Worm (Caenorhabditis elegans) whole organism, L4 larva: Measurements from ENCODE around the gene rig-4.

ENCODE experiments used
- D1046.2 ChIP-seq: fragments of 200-800 bp; sonication (Bioruptor generic); IDR thresholded peaks from 2 replicates; pipeline ENCODE4 v1.3.6; 2022; ENCODE audit warnings: missing genetic modification characterization, missing compliant biosample characterization
- R02D3.7 ChIP-seq: fragments of 150-350 bp; sonication (generic microtip); optimal IDR thresholded peaks from 3 replicates; lab custom pipeline; 2014; ENCODE audit warnings: missing biosample characterization, missing genetic modification characterization
- aha-1 ChIP-seq: fragments of 150-350 bp; peaks from one replicate; lab custom pipeline; 2014; ENCODE audit warnings: missing biosample characterization, missing genetic modification characterization
- ceh-82 ChIP-seq: sonication (generic microtip); optimal IDR thresholded peaks from 2 replicates; lab custom pipeline; 2017; ENCODE audit warnings: missing biosample characterization, missing genetic modification characterization
- daf-8 ChIP-seq: fragments of 200-800 bp; sonication (Bioruptor generic); IDR thresholded peaks from 2 replicates; pipeline ENCODE4 v1.3.6; 2022; ENCODE audit warnings: missing genetic modification characterization, missing compliant biosample characterization
- fkh-10 ChIP-seq: fragments of 150-350 bp; optimal IDR thresholded peaks from 2 replicates; lab custom pipeline; 2014; ENCODE audit warnings: missing biosample characterization, missing genetic modification reagents, missing genetic modification characterization
- fos-1 ChIP-seq: fragments of 150-350 bp; optimal IDR thresholded peaks from 2 replicates; lab custom pipeline; 2014; ENCODE audit warnings: missing biosample characterization, missing genetic modification characterization
- lir-3 ChIP-seq: sonication (generic microtip); optimal IDR thresholded peaks from 2 replicates; lab custom pipeline; 2016; ENCODE audit warnings: mild to moderate bottlenecking, missing genetic modification characterization, missing compliant biosample characterization
- mdl-1 ChIP-seq, 2 experiments: fragments of 150-350 bp in 1 of 2; sonication (generic microtip) in 1 of 2; optimal IDR thresholded peaks; 2 replicates each; lab custom pipeline; 2014 to 2017; ENCODE audit warnings: missing biosample characterization in 2 of 2, missing genetic modification characterization in 2 of 2
- nhr-25 ChIP-seq: sonication (generic microtip); optimal IDR thresholded peaks from 2 replicates; lab custom pipeline; 2017; ENCODE audit warnings: missing genetic modification characterization, mild to moderate bottlenecking, missing compliant biosample characterization, antibody characterized with exemption, moderate library complexity, borderline replicate concordance; ENCODE audit not compliant: insufficient read depth
- nhr-76 ChIP-seq: fragments of 150-350 bp; optimal IDR thresholded peaks from 2 replicates; lab custom pipeline; 2014; ENCODE audit warnings: missing biosample characterization, missing genetic modification characterization
- skn-1 ChIP-seq: fragments of 150-350 bp; optimal IDR thresholded peaks from 2 replicates; lab custom pipeline; 2014; ENCODE audit warnings: missing biosample characterization, missing genetic modification characterization
- unc-62 ChIP-seq, 3 experiments: fragments of 150-350 bp in 1 of 3; sonication (generic microtip); optimal IDR thresholded peaks in 2 of 3; peaks in 1 of 3; 1 replicate in 1 of 3; 2 replicates in 2 of 3; lab custom pipeline; 2014 to 2017; ENCODE audit warnings: missing biosample characterization in 3 of 3, missing genetic modification characterization in 3 of 3, missing genetic modification reagents in 3 of 3, missing genotype in 1 of 3
- ztf-11 ChIP-seq: fragments of 150-350 bp; optimal IDR thresholded peaks from 2 replicates; lab custom pipeline; 2014; ENCODE audit warnings: missing biosample characterization, missing genetic modification characterization

- peak in 1 of 2 experiments; percentile 69 for TF ChIP-seq unc-62 (GFP tag; optimal IDR thresholded peaks at IDR 0.05 in 1 of 2; lab: Kevin White, UChicago)
- no peak for TF ChIP-seq unc-62 (tag; optimal IDR thresholded peaks at IDR 0.05; lab: Kevin White, UChicago)
- no peak for TF ChIP-seq R02D3.7
- TF ChIP-seq fos-1 (tag; lab: Kevin White, UChicago) = no peak
- TF ChIP-seq mdl-1 (tag; optimal IDR thresholded peaks at IDR 0.05; lab: Kevin White, UChicago) = no peak
- TF ChIP-seq fkh-10 (GFP tag; lab: Kevin White, UChicago) = no peak
- TF ChIP-seq lir-3 = no peak
- no peak for TF ChIP-seq daf-8 (GFP tag; lab: Robert Waterston, UW)
- no peak for TF ChIP-seq ztf-11 (tag; lab: Kevin White, UChicago)
- no peak for TF ChIP-seq nhr-25 (tag; lab: Kevin White, UChicago)
- no peak for TF ChIP-seq D1046.2 (GFP tag; lab: Robert Waterston, UW)
- TF ChIP-seq aha-1 (tag; lab: Kevin White, UChicago) = no peak
- TF ChIP-seq ceh-82 (tag; lab: Kevin White, UChicago) = no peak
- no peak for TF ChIP-seq nhr-76
- no peak for TF ChIP-seq skn-1 (tag; lab: Kevin White, UChicago)
Measured at ce11 chrIV:7994715-7995114, 9.2 kb downstream of the rig-4 start.
